Fruit fly (Drosophila melanogaster): Measurements from ENCODE around the gene Tsr1.

Tsr1 gene

dm6 chr3L:21302493-21302892 lies 32.5 kb upstream of the Tsr1 start:
- TF ChIP-seq h (optimal IDR thresholded peaks at IDR 0.05) (no peak), insv (optimal IDR thresholded peaks at IDR 0.05) (no peak), psq (optimal IDR thresholded peaks at IDR 0.05) (no peak), Myc (optimal IDR thresholded peaks at IDR 0.05) (no peak), ttk (optimal IDR thresholded peaks at IDR 0.05) (no peak), Sin3A (optimal IDR thresholded peaks at IDR 0.05) (no peak)

- no peak for TF ChIP-seq Sin3A (optimal IDR thresholded peaks at IDR 0.05)
- TF ChIP-seq psq (optimal IDR thresholded peaks at IDR 0.05): no peak
- TF ChIP-seq insv (optimal IDR thresholded peaks at IDR 0.05): no peak
- no peak for TF ChIP-seq ttk (optimal IDR thresholded peaks at IDR 0.05)
- TF ChIP-seq Myc (optimal IDR thresholded peaks at IDR 0.05): no peak
- no peak for TF ChIP-seq h (optimal IDR thresholded peaks at IDR 0.05)
Observed at dm6 chr3L:21303659-21304058, 31.4 kb upstream of the Tsr1 start.

dm6 chr3L:21304400-21304799 lies 30.6 kb upstream of the Tsr1 start, which contains the start of the genes CG11309 and CG7632:
Gene CG11309, minus strand, starts transcription at chr3L:21304658.
Gene CG7632, plus strand, starts transcription at chr3L:21304697.
- TF ChIP-seq h (optimal IDR thresholded peaks at IDR 0.05): no peak
- TF ChIP-seq psq (optimal IDR thresholded peaks at IDR 0.05): no peak
- TF ChIP-seq Myc (optimal IDR thresholded peaks at IDR 0.05): no peak
- no peak for TF ChIP-seq ttk (optimal IDR thresholded peaks at IDR 0.05)
- TF ChIP-seq Sin3A (optimal IDR thresholded peaks at IDR 0.05): no peak
- TF ChIP-seq insv (optimal IDR thresholded peaks at IDR 0.05): no peak

DNA sequence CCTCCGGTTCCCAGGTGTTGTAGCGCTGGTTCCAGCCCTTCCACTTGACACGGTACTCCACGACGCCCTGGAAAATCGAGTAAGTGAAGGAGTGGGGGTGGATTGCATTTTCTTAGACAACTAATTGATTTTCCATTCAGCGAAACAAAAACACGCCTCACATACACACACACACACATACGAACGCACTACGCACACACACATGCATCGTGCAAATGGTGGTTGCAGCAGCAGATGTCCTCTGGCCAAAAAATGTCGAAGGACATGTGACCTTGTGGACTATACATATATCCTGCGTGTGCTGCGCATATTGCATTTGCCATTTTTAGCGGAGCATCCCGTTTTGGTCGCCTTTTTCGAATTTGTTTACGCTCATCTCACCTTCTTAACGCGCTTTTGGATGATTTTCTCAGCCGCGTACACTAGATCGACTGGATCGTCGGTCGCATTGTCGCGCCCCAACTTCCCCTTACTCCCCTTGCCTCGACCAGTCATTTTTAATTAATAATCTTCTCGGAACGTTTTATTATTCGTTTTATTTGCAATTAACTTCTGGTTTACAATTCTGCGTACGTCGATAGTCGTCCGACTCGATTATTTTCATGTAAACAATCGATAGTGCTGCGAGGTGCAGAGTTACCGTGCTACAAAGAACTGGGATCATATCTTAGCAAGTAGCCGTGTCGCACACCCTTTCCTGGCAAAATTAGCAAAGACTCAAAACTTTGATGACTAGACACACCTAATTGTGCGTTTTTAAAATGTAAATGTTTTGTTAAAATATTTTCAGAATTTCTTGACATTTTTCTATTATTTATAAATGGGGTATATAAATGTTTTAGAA lies 17.4 kb upstream of the Tsr1 start, which contains the start of gene Pc:
Gene Pc (minus strand): TSS at position 605 of the 844 bp plus-strand sequence.
- TF ChIP-seq Sin3A (optimal IDR thresholded peaks at IDR 0.05) (no peak), psq (optimal IDR thresholded peaks at IDR 0.05) (no peak), ttk (optimal IDR thresholded peaks at IDR 0.05) (no peak), insv (optimal IDR thresholded peaks at IDR 0.05) (no peak), h (optimal IDR thresholded peaks at IDR 0.05) (no peak), Myc (optimal IDR thresholded peaks at IDR 0.05) (no peak)

dm6 chr3L:21318474-21318873 lies 16.5 kb upstream of the Tsr1 start, which contains the start of gene Rab26:
Gene Rab26, plus strand, starts transcription at chr3L:21318774.
- TF ChIP-seq psq (optimal IDR thresholded peaks at IDR 0.05): no peak

dm6 chr3L:21319313-21319907 lies 15.6 kb upstream of the Tsr1 start:
- TF ChIP-seq Sin3A (optimal IDR thresholded peaks at IDR 0.05): no peak
- no peak for TF ChIP-seq psq (optimal IDR thresholded peaks at IDR 0.05)

dm6 chr3L:21319957-21320356 lies 15.1 kb upstream of the Tsr1 start:
- no peak for TF ChIP-seq ttk (optimal IDR thresholded peaks at IDR 0.05)
- TF ChIP-seq Sin3A (optimal IDR thresholded peaks at IDR 0.05): no peak
- TF ChIP-seq h (optimal IDR thresholded peaks at IDR 0.05): no peak
- no peak for TF ChIP-seq Myc (optimal IDR thresholded peaks at IDR 0.05)
- no peak for TF ChIP-seq psq (optimal IDR thresholded peaks at IDR 0.05)
- no peak for TF ChIP-seq insv (optimal IDR thresholded peaks at IDR 0.05)

DNA sequence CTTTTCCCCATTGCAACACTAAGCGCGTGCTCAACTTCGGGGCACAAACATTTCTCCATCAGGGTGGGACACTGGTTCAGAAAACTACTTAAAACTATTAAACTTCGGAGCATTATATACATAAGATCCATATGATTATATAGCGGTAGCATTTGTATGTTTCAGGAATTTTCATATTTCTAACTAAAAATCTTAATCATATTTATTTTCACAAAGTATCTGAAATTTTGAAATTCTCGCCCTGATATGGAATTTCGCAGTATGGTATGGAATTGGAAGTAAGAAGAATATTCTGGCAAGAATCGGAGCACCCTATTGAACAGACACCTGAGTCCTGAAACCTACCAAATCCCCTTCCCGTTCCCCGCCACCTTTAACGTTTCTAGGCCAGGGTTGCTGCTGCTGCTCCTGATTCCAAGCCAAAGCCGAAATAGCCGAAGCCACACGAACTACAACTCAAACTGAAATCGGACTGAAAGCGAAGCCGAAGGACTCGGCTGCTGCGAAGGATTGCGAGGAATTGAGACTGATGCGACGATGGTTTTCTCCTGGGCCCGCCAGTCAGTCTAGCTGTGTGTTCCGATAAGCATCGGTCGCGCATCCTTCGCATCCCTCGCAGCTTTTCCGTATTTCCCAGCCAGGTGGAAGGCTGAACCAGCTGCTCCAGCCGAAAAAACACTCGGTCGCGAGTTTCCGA lies 13.1 kb upstream of the Tsr1 start:
- TF ChIP-seq h (optimal IDR thresholded peaks at IDR 0.05): no peak
- TF ChIP-seq psq (optimal IDR thresholded peaks at IDR 0.05): no peak
- no peak for TF ChIP-seq insv (optimal IDR thresholded peaks at IDR 0.05)
- no peak for TF ChIP-seq Sin3A (optimal IDR thresholded peaks at IDR 0.05)
- no peak for TF ChIP-seq Myc (optimal IDR thresholded peaks at IDR 0.05)
- TF ChIP-seq ttk (optimal IDR thresholded peaks at IDR 0.05): no peak

dm6 chr3L:21324724-21325123 lies 10.3 kb upstream of the Tsr1 start:
- TF ChIP-seq Sin3A (optimal IDR thresholded peaks at IDR 0.05) (no peak), h (optimal IDR thresholded peaks at IDR 0.05) (no peak), insv (optimal IDR thresholded peaks at IDR 0.05) (no peak), psq (optimal IDR thresholded peaks at IDR 0.05) (no peak), Myc (optimal IDR thresholded peaks at IDR 0.05) (no peak), ttk (optimal IDR thresholded peaks at IDR 0.05) (no peak)

dm6 chr3L:21342592-21342991 lies 7.6 kb downstream of the Tsr1 start:
- TF ChIP-seq Sin3A (optimal IDR thresholded peaks at IDR 0.05) (no peak), h (optimal IDR thresholded peaks at IDR 0.05) (no peak), psq (optimal IDR thresholded peaks at IDR 0.05) (no peak), insv (optimal IDR thresholded peaks at IDR 0.05) (no peak)

dm6 chr3L:21343254-21344083 lies 8.5 kb downstream of the Tsr1 start, which contains the start of the genes Tbc1d8-9 and CG32436:
Gene Tbc1d8-9, minus strand, starts transcription at chr3L:21343716.
Gene CG32436, plus strand, starts transcription at chr3L:21344033.
- TF ChIP-seq Sin3A (optimal IDR thresholded peaks at IDR 0.05): no peak
- no peak for TF ChIP-seq psq (optimal IDR thresholded peaks at IDR 0.05)
- TF ChIP-seq Myc (optimal IDR thresholded peaks at IDR 0.05): no peak
- no peak for TF ChIP-seq h (optimal IDR thresholded peaks at IDR 0.05)
- no peak for TF ChIP-seq ttk (optimal IDR thresholded peaks at IDR 0.05)
- TF ChIP-seq insv (optimal IDR thresholded peaks at IDR 0.05): no peak

Data from Kc167 (cell line).